Worm (Caenorhabditis elegans) whole organism, L4/young adult: ENCODE measurements around the gene aco-1.

Experiments used
- dao-5 ChIP-seq: sonication (generic microtip); optimal IDR thresholded peaks from 2 replicates; lab custom pipeline; 2016; ENCODE audit warnings: missing genotype, missing genetic modification characterization, moderate library complexity, missing compliant biosample characterization
- him-1 ChIP-seq: sonication (generic microtip); optimal IDR thresholded peaks from 2 replicates; lab custom pipeline; 2016; ENCODE audit warnings: missing genotype, missing genetic modification reagents, missing genetic modification characterization, missing compliant biosample characterization

ce11 chrX:11355856-11356255 is 16.2 kb downstream of the aco-1 start:
- no peak for TF ChIP-seq him-1 (tag; lab: Kevin White, UChicago)
- no peak for TF ChIP-seq dao-5 (tag; lab: Kevin White, UChicago)
